Worm (Caenorhabditis elegans): Measurements from ENCODE around the gene ZC53.2.

The ZC53.2 gene

DNA sequence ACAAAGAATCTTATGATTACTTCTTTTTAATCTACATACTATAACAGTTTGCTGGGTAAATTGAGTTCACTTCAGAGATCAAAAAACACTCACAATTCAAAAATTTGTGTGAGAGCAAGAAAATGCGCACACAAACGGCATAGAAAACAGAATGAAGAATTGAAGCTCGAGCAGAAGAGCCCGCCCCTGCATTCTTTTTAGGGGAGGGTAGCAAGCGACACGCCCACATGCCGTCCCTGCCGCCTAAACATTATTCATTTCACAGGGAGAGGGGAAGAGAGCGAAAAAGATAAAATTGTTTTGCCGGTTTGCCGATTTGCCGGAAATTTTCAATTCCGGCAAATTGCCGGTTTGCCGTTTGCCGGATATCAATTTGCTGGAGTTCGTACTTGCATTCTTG, 14.7 kb downstream of the ZC53.2 start (continued):
- no peak for TF ChIP-seq ceh-62 (tag; optimal IDR thresholded peaks at IDR 0.05)
- TF ChIP-seq nhr-77 (tag; optimal IDR thresholded peaks at IDR 0.05), result peak; percentile 71
- peak; percentile 94 for TF ChIP-seq mes-2 (tag; optimal IDR thresholded peaks at IDR 0.05; ENCODE audit: poor library complexity, severe bottlenecking)
- no peak for TF ChIP-seq sdz-12 (GFP tag; optimal IDR thresholded peaks at IDR 0.05)
- peak; percentile 23 to 52 for TF ChIP-seq mdl-1 (tag; optimal IDR thresholded peaks at IDR 0.05)
- peak; percentile 98 for TF ChIP-seq duxl-1 (tag; optimal IDR thresholded peaks at IDR 0.05; ENCODE audit: poor library complexity)
- TF ChIP-seq nhr-25 (tag; optimal IDR thresholded peaks at IDR 0.05; ENCODE audit: borderline replicate concordance, insufficient read depth), result no peak
- TF ChIP-seq spr-1 (tag; optimal IDR thresholded peaks at IDR 0.05), result peak; percentile 83
- 0 out of 2 replicates have a peak, but pooled peaks have one; percentile 36 for TF ChIP-seq Y105C5A.15 (GFP tag; IDR thresholded peaks at IDR 0.05)
- TF ChIP-seq unc-130 (GFP tag; optimal IDR thresholded peaks at IDR 0.05), result no peak
- TF ChIP-seq jun-1 (tag; optimal IDR thresholded peaks at IDR 0.05), result peak; percentile 79
- TF ChIP-seq zfp-3 (GFP tag; conservative IDR thresholded peaks at IDR 0.05), result peak; percentile 85
- TF ChIP-seq tra-1 (GFP tag; IDR thresholded peaks at IDR 0.05), result peak; percentile 78
- no peak for TF ChIP-seq egl-27 (tag; optimal IDR thresholded peaks at IDR 0.05)
- TF ChIP-seq dpl-1 (GFP tag; optimal IDR thresholded peaks at IDR 0.05), result peak; percentile 46
- peak; percentile 88 for TF ChIP-seq php-3 (GFP tag; IDR thresholded peaks at IDR 0.05)
- no peak for TF ChIP-seq hlh-30 (tag; optimal IDR thresholded peaks at IDR 0.05; ENCODE audit: insufficient read depth)
- peak; percentile 61 for TF ChIP-seq Y5F2A.4 (GFP tag; optimal IDR thresholded peaks at IDR 0.05)
- no peak for TF ChIP-seq cey-2 (tag; optimal IDR thresholded peaks at IDR 0.05; ENCODE audit: borderline replicate concordance, insufficient read depth)
- TF ChIP-seq saeg-2 (GFP tag; IDR thresholded peaks at IDR 0.05), result peak; percentile 74; the same call in 1 of the 2 replicates
- TF ChIP-seq nhr-48 (tag; optimal IDR thresholded peaks at IDR 0.05), result peak; percentile 71
- TF ChIP-seq set-16 (GFP tag; IDR thresholded peaks at IDR 0.05), result no peak
- TF ChIP-seq lin-13 (GFP tag; optimal IDR thresholded peaks at IDR 0.05), result peak; percentile 54
- TF ChIP-seq nhr-41 (GFP tag; IDR thresholded peaks at IDR 0.05), result 0 out of 2 replicates have a peak, but pooled peaks have one; percentile 36
- TF ChIP-seq ztf-7 (tag; optimal IDR thresholded peaks at IDR 0.05), result peak; percentile 34
- TF ChIP-seq nhr-28 (tag; optimal IDR thresholded peaks at IDR 0.05), result peak; percentile 25
- no peak for TF ChIP-seq unc-62 (GFP tag; optimal IDR thresholded peaks at IDR 0.05 in 1 of 2)
- no peak for TF ChIP-seq unc-62 (tag; optimal IDR thresholded peaks at IDR 0.05)
- TF ChIP-seq zag-1 (tag; optimal IDR thresholded peaks at IDR 0.05), result peak; percentile 41
- no peak for TF ChIP-seq ceh-44 (GFP tag; IDR thresholded peaks at IDR 0.05)
- no peak for TF ChIP-seq mxl-2 (GFP tag; conservative IDR thresholded peaks at IDR 0.05)
- no peak for TF ChIP-seq dve-1 (tag; optimal IDR thresholded peaks at IDR 0.05; ENCODE audit: insufficient read depth)
- no peak for TF ChIP-seq snpc-1.2 (GFP tag; IDR thresholded peaks at IDR 0.05)
- peak; percentile 52 for TF ChIP-seq fkh-10 (GFP tag; optimal IDR thresholded peaks at IDR 0.05)
- no peak for TF ChIP-seq mep-1 (tag; optimal IDR thresholded peaks at IDR 0.05)
- peak; percentile 87 for TF ChIP-seq spr-3 (GFP tag; optimal IDR thresholded peaks at IDR 0.05)
- peak; percentile 71; the same call in 1 of the 2 replicates for TF ChIP-seq zip-11 (GFP tag; IDR thresholded peaks at IDR 0.05)
- TF ChIP-seq lin-1 (GFP tag; IDR thresholded peaks at IDR 0.05), result peak; percentile 80
- TF ChIP-seq nhr-10 (tag; optimal IDR thresholded peaks at IDR 0.05), result peak; percentile 54
- no peak for TF ChIP-seq daf-19 (GFP tag; conservative IDR thresholded peaks at IDR 0.05)
- TF ChIP-seq hlh-11 (tag; optimal IDR thresholded peaks at IDR 0.05), result no peak
- no peak for TF ChIP-seq pqm-1 (tag; optimal IDR thresholded peaks at IDR 0.05)
- TF ChIP-seq ctbp-1 (GFP tag; IDR thresholded peaks at IDR 0.05), result peak; percentile 82
- TF ChIP-seq lim-7 (GFP tag; IDR thresholded peaks at IDR 0.05), result peak; percentile 26; the same call in 1 of the 2 replicates
- peak; percentile 82; the same call in 1 of the 2 replicates for TF ChIP-seq D1046.2 (GFP tag; IDR thresholded peaks at IDR 0.05)
- no peak for TF ChIP-seq daf-12 (tag; optimal IDR thresholded peaks at IDR 0.05)
- no peak for TF ChIP-seq attf-4 (tag; optimal IDR thresholded peaks at IDR 0.05)
- no peak for TF ChIP-seq F44E2.7 (GFP tag; IDR thresholded peaks at IDR 0.05)
- no peak for TF ChIP-seq ceh-32 (tag; optimal IDR thresholded peaks at IDR 0.05; ENCODE audit: poor library complexity)
- peak; percentile 87 for TF ChIP-seq madf-9 (GFP tag; conservative IDR thresholded peaks at IDR 0.05)
